Fruit fly (Drosophila melanogaster): ENCODE results near the gene CG4045.

Gene CG4045

DNA sequence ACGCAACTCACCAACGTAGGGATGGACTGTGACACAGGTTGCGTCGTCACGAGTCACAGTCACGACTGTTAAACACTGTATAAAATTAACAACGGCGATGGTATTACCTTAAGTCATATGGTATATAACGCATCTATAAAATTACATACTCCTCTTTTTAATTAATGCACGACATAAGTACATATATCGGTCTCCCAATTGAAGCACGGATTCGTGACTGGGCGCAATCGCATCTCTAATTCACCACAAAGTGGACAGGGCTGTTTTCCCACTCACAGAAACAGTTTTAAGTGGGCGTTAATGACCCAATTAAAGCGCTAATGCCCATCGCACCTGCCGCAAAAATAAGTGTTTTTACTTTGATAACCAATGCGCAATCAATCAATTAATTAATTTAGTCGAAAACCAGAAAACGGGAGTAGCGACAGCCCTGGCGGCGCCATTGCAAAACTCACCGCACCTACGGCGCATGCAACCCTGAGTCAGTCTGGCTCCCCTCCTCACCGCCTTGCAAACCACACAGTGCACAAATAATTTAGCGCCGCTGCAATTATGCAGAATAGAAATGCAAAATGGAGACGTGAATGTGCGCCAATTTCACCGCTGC, 34.3 kb downstream of the CG4045 start, which contains the start of gene CG4313 (continued):
- TF ChIP-seq E2f1 (GFP tag; IDR thresholded peaks at IDR 0.05) (peak; percentile 71), bbx (GFP tag; IDR thresholded peaks at IDR 0.05; ENCODE audit: partially characterized antibody) (peak; percentile 80), NFAT (GFP tag; IDR thresholded peaks at IDR 0.05) (peak; percentile 50; the same call in 1 of the 2 replicates), so (GFP tag; IDR thresholded peaks at IDR 0.05) (0 out of 3 replicates have a peak, but pooled peaks have one; percentile 26), Sin3A (optimal IDR thresholded peaks at IDR 0.05) (peak; percentile 75), slou (GFP tag; optimal IDR thresholded peaks at IDR 0.05) (no peak), CG32532 (GFP tag; IDR thresholded peaks at IDR 0.05) (peak; percentile 77), knrl (GFP tag; IDR thresholded peaks at IDR 0.05; ENCODE audit: partially characterized antibody) (peak; percentile 92), Side (GFP tag; optimal IDR thresholded peaks at IDR 0.05) (peak; percentile 61), Six4 (GFP tag; optimal IDR thresholded peaks at IDR 0.05) (peak; percentile 58), CG10462 (GFP tag; optimal IDR thresholded peaks at IDR 0.05) (no peak), wek (GFP tag; optimal IDR thresholded peaks at IDR 0.05) (peak; percentile 9), CG10366 (GFP tag; IDR thresholded peaks at IDR 0.05) (peak; percentile 45; the same call in 1 of the 2 replicates), bcd (GFP tag; optimal IDR thresholded peaks at IDR 0.05) (peak; percentile 68), ATbp (GFP tag; optimal IDR thresholded peaks at IDR 0.05) (no peak), CG2712 (tag; optimal IDR thresholded peaks at IDR 0.05) (peak; percentile 71), tna (GFP tag; IDR thresholded peaks at IDR 0.05; ENCODE audit: partially characterized antibody) (peak; percentile 71; the same call in 1 of the 2 replicates), ci (GFP tag; IDR thresholded peaks at IDR 0.05) (peak; percentile 49; the same call in 1 of the 3 replicates), Mes4 (GFP tag; optimal IDR thresholded peaks at IDR 0.05) (peak; percentile 60), Dbx (GFP tag; IDR thresholded peaks at IDR 0.05) (peak; percentile 82), sug (tag; optimal IDR thresholded peaks at IDR 0.05) (peak; percentile 76), Bdp1 (GFP tag; optimal IDR thresholded peaks at IDR 0.05) (peak; percentile 48), Vsx1 (GFP tag; optimal IDR thresholded peaks at IDR 0.05) (no peak), otp (GFP tag; IDR thresholded peaks at IDR 0.05) (no peak), CoRest (tag; optimal IDR thresholded peaks at IDR 0.05) (peak; percentile 76), sisA (GFP tag; IDR thresholded peaks at IDR 0.05) (peak; percentile 75), dimm (GFP tag; IDR thresholded peaks at IDR 0.05) (no peak), Oli (tag; optimal IDR thresholded peaks at IDR 0.05) (peak; percentile 34), nmo (GFP tag; optimal IDR thresholded peaks at IDR 0.05) (peak; percentile 70), CG3726 (GFP tag; IDR thresholded peaks at IDR 0.05) (0 out of 3 replicates have a peak, but pooled peaks have one; percentile 33), sob (GFP tag; IDR thresholded peaks at IDR 0.05) (peak; percentile 64; the same call in 1 of the 2 replicates), E2f2 (GFP tag; IDR thresholded peaks at IDR 0.05) (peak; percentile 46; the same call in 1 of the 2 replicates), CG14667 (GFP tag; IDR thresholded peaks at IDR 0.05) (peak; percentile 51), CG10979 (tag; optimal IDR thresholded peaks at IDR 0.05) (peak; percentile 55), CG11695 (GFP tag; IDR thresholded peaks at IDR 0.05) (peak; percentile 59; the same call in 2 of the 3 replicates), aop (GFP tag; IDR thresholded peaks at IDR 0.05) (no peak), fd64A (GFP tag; optimal IDR thresholded peaks at IDR 0.05) (no peak), CG6654 (GFP tag; optimal IDR thresholded peaks at IDR 0.05) (peak; percentile 4), dan (GFP tag; IDR thresholded peaks at IDR 0.05) (0 out of 2 replicates have a peak, but pooled peaks have one; percentile 31), HmgZ (tag; optimal IDR thresholded peaks at IDR 0.05) (peak; percentile 68), Max (GFP tag; optimal IDR thresholded peaks at IDR 0.05) (peak; percentile 56), CG4282 (GFP tag; optimal IDR thresholded peaks at IDR 0.05) (no peak), Ets65A (GFP tag) (peak; percentile 94), vfl (GFP tag; optimal IDR thresholded peaks at IDR 0.05) (peak; percentile 31), ewg (GFP tag; optimal IDR thresholded peaks at IDR 0.05) (peak; percentile 68), klu (GFP tag; IDR thresholded peaks at IDR 0.05) (peak; percentile 73), CG33557 (GFP tag; optimal IDR thresholded peaks at IDR 0.05) (peak; percentile 51), Rx (GFP tag; IDR thresholded peaks at IDR 0.05) (peak; percentile 29; the same call in 1 of the 2 replicates), Doc2 (GFP tag; IDR thresholded peaks at IDR 0.05) (no peak), CG17328 (GFP tag; IDR thresholded peaks at IDR 0.05) (peak; percentile 48; the same call in 1 of the 2 replicates)

All from whole organism, embryonic.